Fruit fly (Drosophila melanogaster): ENCODE results near the gene CG17075.

The CG17075 gene

dm6 chr2L:299038-299437, 31.7 kb upstream of the CG17075 start:
- peak; percentile 52 for TF ChIP-seq Med (GFP tag)
- no peak for TF ChIP-seq CG4360 (GFP tag; IDR thresholded peaks at IDR 0.05)

dm6 chr2L:298285-298644, 31.0 kb upstream of the CG17075 start:
- no peak for TF ChIP-seq CG14710 (tag; optimal IDR thresholded peaks at IDR 0.05)
- TF ChIP-seq CG2199 (GFP tag; IDR thresholded peaks at IDR 0.05): no peak
- TF ChIP-seq HmgZ (tag; optimal IDR thresholded peaks at IDR 0.05): no peak
- peak; percentile 54; the same call in 1 of the 3 replicates for TF ChIP-seq CG34422 (GFP tag; IDR thresholded peaks at IDR 0.05)
- no peak for TF ChIP-seq CG6689 (GFP tag; IDR thresholded peaks at IDR 0.05)
- no peak for TF ChIP-seq CG8290 (GFP tag; optimal IDR thresholded peaks at IDR 0.05)
- peak in 1 of 2 experiments; percentile 48 for TF ChIP-seq CG8290 (tag; optimal IDR thresholded peaks at IDR 0.05)
- TF ChIP-seq rib (GFP tag; IDR thresholded peaks at IDR 0.05): peak; percentile 18; the same call in 1 of the 2 replicates
- TF ChIP-seq twi (tag; optimal IDR thresholded peaks at IDR 0.05): no peak
- no peak for TF ChIP-seq lola (GFP tag; optimal IDR thresholded peaks at IDR 0.05)
- TF ChIP-seq wor (GFP tag; IDR thresholded peaks at IDR 0.05): no peak
- TF ChIP-seq CG1529 (GFP tag; optimal IDR thresholded peaks at IDR 0.05): no peak
- TF ChIP-seq CG3995 (GFP tag; optimal IDR thresholded peaks at IDR 0.05): no peak
- no peak for TF ChIP-seq Eip74EF (GFP tag; optimal IDR thresholded peaks at IDR 0.05)
- TF ChIP-seq CG17385 (GFP tag; optimal IDR thresholded peaks at IDR 0.05): no peak
- TF ChIP-seq br (optimal IDR thresholded peaks at IDR 0.05): no peak
- TF ChIP-seq B-H2 (GFP tag; optimal IDR thresholded peaks at IDR 0.05): no peak
- TF ChIP-seq Rfx (GFP tag; IDR thresholded peaks at IDR 0.05): peak; percentile 39; the same call in 1 of the 2 replicates
- TF ChIP-seq CG11560 (tag; IDR thresholded peaks at IDR 0.05): no peak
- peak; percentile 1 for TF ChIP-seq exex (tag; optimal IDR thresholded peaks at IDR 0.05)
- TF ChIP-seq NFAT (GFP tag; IDR thresholded peaks at IDR 0.05): no peak
- TF ChIP-seq Asciz (GFP tag; optimal IDR thresholded peaks at IDR 0.05): no peak
- no peak for TF ChIP-seq Blimp-1 (GFP tag; optimal IDR thresholded peaks at IDR 0.05)
- no peak for TF ChIP-seq bowl (GFP tag; IDR thresholded peaks at IDR 0.05)
- TF ChIP-seq CG5245 (GFP tag; optimal IDR thresholded peaks at IDR 0.05): no peak
- TF ChIP-seq CG31388 (GFP tag; optimal IDR thresholded peaks at IDR 0.05): no peak
- TF ChIP-seq D19B (GFP tag; optimal IDR thresholded peaks at IDR 0.05): no peak
- no peak for TF ChIP-seq dmrt99B (tag; optimal IDR thresholded peaks at IDR 0.05)
- TF ChIP-seq danr (GFP tag; IDR thresholded peaks at IDR 0.05): no peak
- peak; percentile 31 for TF ChIP-seq ftz-f1 (GFP tag; optimal IDR thresholded peaks at IDR 0.05)
- no peak for TF ChIP-seq CG11723 (GFP tag; optimal IDR thresholded peaks at IDR 0.05)
- no peak for TF ChIP-seq bab2 (GFP tag; optimal IDR thresholded peaks at IDR 0.05)
- TF ChIP-seq CG7271 (tag; optimal IDR thresholded peaks at IDR 0.05): no peak
- no peak for TF ChIP-seq ara (GFP tag; IDR thresholded peaks at IDR 0.05)
- no peak for TF ChIP-seq Lhr (GFP tag; optimal IDR thresholded peaks at IDR 0.05)
- 0 out of 2 replicates have a peak, but pooled peaks have one; percentile 52 for TF ChIP-seq crol (GFP tag; IDR thresholded peaks at IDR 0.05)
- no peak; the same call in 3 of the 4 replicates for TF ChIP-seq Dll (GFP tag; IDR thresholded peaks at IDR 0.05; ENCODE audit: partially characterized antibody)
- peak; percentile 81 for TF ChIP-seq sug (tag; optimal IDR thresholded peaks at IDR 0.05)
- no peak for TF ChIP-seq corto (GFP tag; optimal IDR thresholded peaks at IDR 0.05)
- TF ChIP-seq tna (GFP tag; IDR thresholded peaks at IDR 0.05; ENCODE audit: partially characterized antibody): no peak
- no peak for TF ChIP-seq Bteb2 (GFP tag; optimal IDR thresholded peaks at IDR 0.05)
- TF ChIP-seq sc (optimal IDR thresholded peaks at IDR 0.05): no peak
- TF ChIP-seq sc (GFP tag; optimal IDR thresholded peaks at IDR 0.05): no peak
- peak; percentile 9 for TF ChIP-seq CG10147 (GFP tag; optimal IDR thresholded peaks at IDR 0.05)
- no peak for TF ChIP-seq Side (GFP tag; optimal IDR thresholded peaks at IDR 0.05)
- no peak for TF ChIP-seq CG6254 (GFP tag; optimal IDR thresholded peaks at IDR 0.05)
- peak; percentile 35 for TF ChIP-seq nom (GFP tag; optimal IDR thresholded peaks at IDR 0.05)
- no peak for TF ChIP-seq Ada2b (GFP tag; IDR thresholded peaks at IDR 0.05)
